Worm (Caenorhabditis elegans) whole organism, L1 larva: ENCODE results near the gene W08E12.7.

ENCODE experiments used
- C04F5.9 ChIP-seq: sonication (generic microtip); optimal IDR thresholded peaks from 2 replicates; lab custom pipeline; 2016; ENCODE audit warnings: missing genetic modification characterization, missing compliant biosample characterization
- C16A3.4 ChIP-seq: fragments of 150-350 bp; optimal IDR thresholded peaks from 2 replicates; lab custom pipeline; 2014; ENCODE audit warnings: missing biosample characterization, missing genetic modification characterization
- C34B4.2 ChIP-seq: sonication (generic microtip); optimal IDR thresholded peaks from 2 replicates; lab custom pipeline; 2017; ENCODE audit warnings: mild to moderate bottlenecking, missing genetic modification characterization, missing compliant biosample characterization
- aly-2 ChIP-seq: fragments of 150-350 bp; optimal IDR thresholded peaks from 2 replicates; lab custom pipeline; 2014; ENCODE audit warnings: missing biosample characterization, missing genetic modification characterization
- blmp-1 ChIP-seq: fragments of 150-350 bp; optimal IDR thresholded peaks from 2 replicates; lab custom pipeline; 2014; ENCODE audit warnings: missing biosample characterization, missing genetic modification characterization
- ceh-8 ChIP-seq: fragments of 200-800 bp; sonication (Bioruptor generic); optimal IDR thresholded peaks from 2 replicates; lab custom pipeline; 2018; ENCODE audit warnings: mild to moderate bottlenecking, missing genetic modification characterization, moderate library complexity, missing compliant biosample characterization
- dpl-1 ChIP-seq, 3 experiments: fragments of 150-350 bp in 2 of 3; sonication (generic microtip) in 1 of 3; optimal IDR thresholded peaks; 2 replicates each; lab custom pipeline; 2014 to 2017; ENCODE audit warnings: missing biosample characterization in 3 of 3, missing genetic modification characterization in 3 of 3, missing genetic modification reagents in 3 of 3
- dsc-1 ChIP-seq: sonication (generic microtip); optimal IDR thresholded peaks from 2 replicates; lab custom pipeline; 2016; ENCODE audit warnings: mild to moderate bottlenecking, missing genetic modification characterization, missing compliant biosample characterization
- efl-1 ChIP-seq, 4 experiments: fragments of 150-350 bp; optimal IDR thresholded peaks in 3 of 4; peaks in 1 of 4; 1 replicate in 1 of 4; 2 replicates in 3 of 4; lab custom pipeline; 2014; ENCODE audit warnings: missing biosample characterization in 2 of 4, missing genetic modification characterization in 2 of 4, missing genetic modification reagents in 2 of 4
- efl-3 ChIP-seq: fragments of 200-800 bp; sonication (Bioruptor generic); optimal IDR thresholded peaks from 2 replicates; lab custom pipeline; 2018; ENCODE audit warnings: mild to moderate bottlenecking, missing genetic modification characterization, missing compliant biosample characterization
- egl-13 ChIP-seq: sonication (generic microtip); optimal IDR thresholded peaks from 2 replicates; lab custom pipeline; 2016; ENCODE audit warnings: missing genotype, missing genetic modification reagents, missing genetic modification characterization, missing compliant biosample characterization
- elt-2 ChIP-seq: sonication (generic microtip); optimal IDR thresholded peaks from 2 replicates; lab custom pipeline; 2016; ENCODE audit warnings: missing genetic modification characterization, mild to moderate bottlenecking, inconsistent platforms, missing compliant biosample characterization, missing genetic modification reagents
- fkh-4 ChIP-seq: sonication (generic microtip); optimal IDR thresholded peaks from 2 replicates; lab custom pipeline; 2016; ENCODE audit warnings: missing compliant biosample characterization, missing genetic modification characterization, borderline replicate concordance
- fkh-8 ChIP-seq: sonication (generic microtip); optimal IDR thresholded peaks from 2 replicates; lab custom pipeline; 2016; ENCODE audit warnings: mild to moderate bottlenecking, missing genetic modification characterization, missing compliant biosample characterization
- fos-1 ChIP-seq: fragments of 150-350 bp; optimal IDR thresholded peaks from 2 replicates; lab custom pipeline; 2014; ENCODE audit warnings: missing biosample characterization, missing genetic modification characterization
- hlh-4 ChIP-seq: sonication (generic microtip); optimal IDR thresholded peaks from 2 replicates; lab custom pipeline; 2016; ENCODE audit warnings: mild to moderate bottlenecking, missing genetic modification characterization, missing compliant biosample characterization
- hpl-2 ChIP-seq: fragments of 150-350 bp; optimal IDR thresholded peaks from 2 replicates; lab custom pipeline; 2014; ENCODE audit warnings: missing biosample characterization, missing genetic modification reagents, missing genetic modification characterization
- irx-1 ChIP-seq: sonication (generic microtip); optimal IDR thresholded peaks from 2 replicates; lab custom pipeline; 2016; ENCODE audit warnings: missing genetic modification characterization, missing compliant biosample characterization
- isw-1 ChIP-seq: fragments of 200-800 bp; sonication (Bioruptor generic); IDR thresholded peaks from 2 replicates; pipeline ENCODE4 v1.3.6; 2022; ENCODE audit warnings: missing genetic modification characterization, missing compliant biosample characterization
- lin-13 ChIP-seq: fragments of 150-350 bp; optimal IDR thresholded peaks from 2 replicates; lab custom pipeline; 2014; ENCODE audit warnings: missing biosample characterization, missing genetic modification reagents, missing genetic modification characterization
- lin-14 ChIP-seq: fragments of 200-800 bp; sonication (Bioruptor generic); optimal IDR thresholded peaks from 2 replicates; lab custom pipeline; 2018; ENCODE audit warnings: mild to moderate bottlenecking, missing genetic modification characterization, moderate library complexity, missing compliant biosample characterization
- lsy-2 ChIP-seq, 2 experiments: fragments of 150-350 bp; optimal IDR thresholded peaks; 2 replicates each; lab custom pipeline; 2014; ENCODE audit warnings: missing biosample characterization in 2 of 2, missing genetic modification characterization in 2 of 2
- nhr-12 ChIP-seq: sonication (generic microtip); optimal IDR thresholded peaks from 2 replicates; lab custom pipeline; 2017; ENCODE audit warnings: missing biosample characterization, missing genetic modification characterization
- nhr-19 ChIP-seq: fragments of 200-800 bp; sonication (Bioruptor generic); conservative IDR thresholded peaks from 2 replicates; pipeline ENCODE4 v1.3.6; 2022; ENCODE audit warnings: missing genetic modification characterization, missing compliant biosample characterization
- nhr-47 ChIP-seq: sonication (generic microtip); optimal IDR thresholded peaks from 2 replicates; lab custom pipeline; 2016; ENCODE audit warnings: mild to moderate bottlenecking, missing genetic modification characterization, moderate library complexity, missing compliant biosample characterization
- nhr-71 ChIP-seq: sonication (generic microtip); optimal IDR thresholded peaks from 2 replicates; lab custom pipeline; 2016; ENCODE audit warnings: mild to moderate bottlenecking, missing genetic modification characterization, moderate library complexity, missing compliant biosample characterization
- nhr-84 ChIP-seq: sonication (generic microtip); optimal IDR thresholded peaks from 2 replicates; lab custom pipeline; 2017; ENCODE audit warnings: missing biosample characterization, missing genetic modification characterization
- nhr-85 ChIP-seq: sonication (generic microtip); peaks from one replicate; lab custom pipeline; 2016; ENCODE audit warnings: missing genetic modification characterization, inconsistent platforms, missing compliant biosample characterization
- nhr-90 ChIP-seq: sonication (generic microtip); optimal IDR thresholded peaks from 2 replicates; lab custom pipeline; 2016; ENCODE audit warnings: mild to moderate bottlenecking, missing genetic modification characterization, missing compliant biosample characterization; ENCODE audit not compliant: poor library complexity
- pag-3 ChIP-seq: sonication (generic microtip); optimal IDR thresholded peaks from 2 replicates; lab custom pipeline; 2017; ENCODE audit warnings: missing genetic modification characterization, mild to moderate bottlenecking, missing compliant biosample characterization, antibody characterized with exemption, borderline replicate concordance; ENCODE audit not compliant: insufficient read depth
- pax-3 ChIP-seq: fragments of 200-800 bp; sonication (Bioruptor generic); optimal IDR thresholded peaks from 2 replicates; lab custom pipeline; 2018; ENCODE audit warnings: mild to moderate bottlenecking, missing genetic modification characterization, moderate library complexity, missing compliant biosample characterization
- skn-1 ChIP-seq: fragments of 150-350 bp; optimal IDR thresholded peaks from 2 replicates; lab custom pipeline; 2014; ENCODE audit warnings: missing biosample characterization, missing genetic modification characterization
- sptf-1 ChIP-seq: fragments of 150-350 bp; optimal IDR thresholded peaks from 2 replicates; lab custom pipeline; 2014; ENCODE audit warnings: missing biosample characterization, missing genetic modification characterization
- unc-130 ChIP-seq: fragments of 150-350 bp; optimal IDR thresholded peaks from 2 replicates; lab custom pipeline; 2017; ENCODE audit warnings: missing biosample characterization, missing genetic modification characterization, inconsistent platforms
- unc-30 ChIP-seq: sonication (generic microtip); optimal IDR thresholded peaks from 2 replicates; lab custom pipeline; 2017; ENCODE audit warnings: missing biosample characterization, missing genetic modification characterization
- unc-86 ChIP-seq: sonication (generic microtip); optimal IDR thresholded peaks from 2 replicates; lab custom pipeline; 2016; ENCODE audit warnings: missing genetic modification characterization, missing compliant biosample characterization
- unc-98 ChIP-seq: fragments of 200-800 bp; sonication (Bioruptor generic); IDR thresholded peaks from 2 replicates; pipeline ENCODE4 v1.3.6; 2022; ENCODE audit warnings: missing genetic modification characterization, missing compliant biosample characterization
- vab-15 ChIP-seq: sonication (generic microtip); optimal IDR thresholded peaks from 2 replicates; lab custom pipeline; 2017; ENCODE audit warnings: missing genotype, mild to moderate bottlenecking, missing genetic modification characterization, missing compliant biosample characterization
- zag-1 ChIP-seq: fragments of 150-350 bp; optimal IDR thresholded peaks from 2 replicates; lab custom pipeline; 2014; ENCODE audit warnings: missing biosample characterization, missing genetic modification characterization
- ztf-11 ChIP-seq, 2 experiments: sonication (generic microtip); optimal IDR thresholded peaks; 2 replicates each; lab custom pipeline; 2016 to 2017; ENCODE audit warnings: missing genetic modification characterization in 2 of 2, missing biosample characterization in 1 of 2, missing compliant biosample characterization in 1 of 2
- ztf-4 ChIP-seq: fragments of 150-350 bp; optimal IDR thresholded peaks from 2 replicates; lab custom pipeline; 2014; ENCODE audit warnings: missing biosample characterization, missing genetic modification characterization

W08E12.7 gene

DNA sequence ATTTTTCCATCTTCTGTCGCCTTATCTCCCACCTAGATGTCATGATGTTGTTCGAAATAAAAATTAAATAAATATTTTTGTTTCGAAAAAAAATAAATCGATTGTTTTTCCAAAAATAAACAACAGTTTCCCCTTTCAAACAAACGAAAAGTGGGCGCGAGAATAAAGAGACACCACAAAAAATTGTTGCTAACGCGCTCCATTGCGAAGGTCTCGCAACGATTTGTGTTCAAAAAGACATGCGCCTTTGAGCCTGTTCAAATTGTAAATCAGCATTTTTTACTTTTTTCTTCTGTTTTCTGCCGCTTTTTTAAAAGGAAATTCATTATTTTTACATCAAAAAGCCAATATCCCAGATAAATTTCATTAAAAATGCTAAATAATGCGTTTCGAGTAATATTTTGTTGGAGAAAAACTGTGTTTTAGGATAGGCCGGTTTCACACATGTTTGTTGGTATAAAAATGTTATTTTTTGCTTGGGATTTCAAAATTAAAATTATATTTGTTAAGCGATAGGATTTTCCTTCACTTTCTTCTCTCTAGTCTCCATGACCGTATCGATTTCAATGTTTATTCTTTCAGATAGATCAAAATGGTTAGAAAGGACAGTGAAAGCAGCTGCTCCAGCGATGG is at the start of gene W08E12.7 (continued):
- TF ChIP-seq sptf-1 = no peak
- no peak; the same call in 1 of the 2 replicates for TF ChIP-seq unc-98 (GFP tag; lab: Robert Waterston, UW)
- peak; percentile 84 for TF ChIP-seq aly-2 (tag; lab: Kevin White, UChicago)
- no peak for TF ChIP-seq hlh-4 (tag; lab: Kevin White, UChicago)
- peak; percentile 85 for TF ChIP-seq vab-15 (tag; lab: Kevin White, UChicago)
- TF ChIP-seq hpl-2 (GFP tag; lab: Kevin White, UChicago) = peak; percentile 89
- peak; percentile 93 for TF ChIP-seq isw-1 (GFP tag; lab: Robert Waterston, UW)
- TF ChIP-seq lin-13 = peak; percentile 95
- TF ChIP-seq blmp-1 = peak; percentile 91
- peak; percentile 93 to 94 (median 93) for TF ChIP-seq dpl-1 (GFP tag; optimal IDR thresholded peaks at IDR 0.05; lab: Kevin White, UChicago)
- peak; percentile 94 for TF ChIP-seq nhr-47 (tag; lab: Kevin White, UChicago)
- peak; percentile 95 for TF ChIP-seq lin-14 (GFP tag; lab: Kevin White, UChicago)
- TF ChIP-seq fos-1 (tag; lab: Kevin White, UChicago) = peak; percentile 90
- no peak for TF ChIP-seq nhr-12 (tag; lab: Kevin White, UChicago)
- TF ChIP-seq efl-3 (GFP tag; lab: Kevin White, UChicago) = no peak
- TF ChIP-seq pag-3 (tag; lab: Kevin White, UChicago) = peak; percentile 55
- TF ChIP-seq nhr-19 (GFP tag; lab: Robert Waterston, UW) = peak; percentile 92
- TF ChIP-seq ztf-11 (tag; optimal IDR thresholded peaks at IDR 0.05; lab: Kevin White, UChicago) = peak in 1 of 2 experiments; percentile 78
- peak; percentile 80 for TF ChIP-seq C04F5.9 (tag; lab: Kevin White, UChicago)
- TF ChIP-seq nhr-84 (tag; lab: Kevin White, UChicago) = no peak
- peak; percentile 96 for TF ChIP-seq skn-1 (tag; lab: Kevin White, UChicago)
- TF ChIP-seq pax-3 (tag; lab: Kevin White, UChicago) = peak; percentile 88
- no peak for TF ChIP-seq C34B4.2
- TF ChIP-seq lsy-2 (tag; optimal IDR thresholded peaks at IDR 0.05; lab: Kevin White, UChicago) = peak; percentile 96 to 97
- peak; percentile 97 for TF ChIP-seq nhr-71 (tag; lab: Kevin White, UChicago)
- TF ChIP-seq C16A3.4 (tag; lab: Kevin White, UChicago) = peak; percentile 98
- peak; percentile 80 for TF ChIP-seq ztf-4 (tag; lab: Kevin White, UChicago)
- TF ChIP-seq nhr-85 (tag; lab: Kevin White, UChicago) = peak; percentile 94
- TF ChIP-seq irx-1 (tag; lab: Kevin White, UChicago) = peak; percentile 86
- peak; percentile 98 for TF ChIP-seq unc-130 (tag; lab: Kevin White, UChicago)
- TF ChIP-seq zag-1 = peak; percentile 50
- TF ChIP-seq elt-2 (tag; lab: Kevin White, UChicago) = peak; percentile 40
- peak; percentile 89 for TF ChIP-seq unc-86 (tag; lab: Kevin White, UChicago)

DNA sequence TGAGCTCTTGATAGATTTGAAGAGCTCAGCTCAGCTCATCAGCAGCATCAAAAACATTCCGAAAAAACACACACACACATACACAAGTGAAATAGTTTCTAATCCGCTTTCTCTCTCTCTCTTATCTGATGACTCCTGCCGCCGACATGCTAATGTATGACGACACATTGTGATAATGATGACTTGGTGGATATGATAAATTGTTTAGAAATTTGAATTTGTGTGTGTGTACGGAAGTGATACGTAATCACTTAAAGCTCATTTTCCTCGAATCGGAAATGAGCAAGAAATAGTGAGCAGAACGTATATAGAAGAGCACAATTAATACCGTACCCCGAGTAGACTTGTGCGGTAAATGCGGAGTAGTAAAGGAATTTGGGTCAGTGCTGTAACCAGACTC is 48.1 kb upstream of the W08E12.7 start:
- peak; percentile 33 for TF ChIP-seq fkh-4 (tag; lab: Kevin White, UChicago)
- TF ChIP-seq nhr-19 (GFP tag; lab: Robert Waterston, UW) = no peak
- TF ChIP-seq unc-30 (tag; lab: Kevin White, UChicago) = no peak
- TF ChIP-seq nhr-90 (tag; lab: Kevin White, UChicago) = no peak
- TF ChIP-seq nhr-71 (tag; lab: Kevin White, UChicago) = peak; percentile 21
- peak; percentile 80 for TF ChIP-seq egl-13 (tag; lab: Kevin White, UChicago)
- no peak for TF ChIP-seq ztf-11 (tag; optimal IDR thresholded peaks at IDR 0.05; lab: Kevin White, UChicago)
- TF ChIP-seq nhr-12 (tag; lab: Kevin White, UChicago) = no peak
- TF ChIP-seq fkh-8 (tag; lab: Kevin White, UChicago) = peak; percentile 53
- peak; percentile 98 for TF ChIP-seq dsc-1
- TF ChIP-seq efl-1 (optimal IDR thresholded peaks at IDR 0.05; lab: Kevin White, UChicago) = no peak
- peak in 1 of 2 experiments; percentile 43 for TF ChIP-seq efl-1 (GFP tag; optimal IDR thresholded peaks at IDR 0.05 in 1 of 2; lab: Kevin White, UChicago)
- no peak for TF ChIP-seq ceh-8
- peak; percentile 57 for TF ChIP-seq pax-3 (tag; lab: Kevin White, UChicago)
- peak; percentile 19 for TF ChIP-seq nhr-85 (tag; lab: Kevin White, UChicago)
- TF ChIP-seq nhr-47 (tag; lab: Kevin White, UChicago) = peak; percentile 63
- TF ChIP-seq, all 84 proteins: peak for 9
